Worm (Caenorhabditis elegans) whole organism, young adult: Measurements from ENCODE around the gene dao-6.
A peak's percentile ranks its signal among the peaks of the same experiment; 100 is the strongest.

Source experiments
- B0261.1 ChIP-seq: sonication (generic microtip); optimal IDR thresholded peaks from 2 replicates; lab custom pipeline; 2016; ENCODE audit warnings: mild to moderate bottlenecking, missing genetic modification characterization, moderate library complexity, missing compliant biosample characterization
- B0336.3 ChIP-seq: fragments of 200-800 bp; sonication (Bioruptor generic); IDR thresholded peaks from 2 replicates; pipeline ENCODE4 v1.3.6; 2022; ENCODE audit warnings: missing genetic modification characterization, missing compliant biosample characterization
- C06A6.2 ChIP-seq: fragments of 200-800 bp; sonication (Bioruptor generic); conservative IDR thresholded peaks from 2 replicates; pipeline ENCODE4 v1.3.6; 2022; ENCODE audit warnings: missing genetic modification characterization, missing compliant biosample characterization
- F33H1.4 ChIP-seq: fragments of 200-800 bp; sonication (Bioruptor generic); IDR thresholded peaks from 2 replicates; pipeline ENCODE4 v1.3.6; 2022; ENCODE audit warnings: missing genetic modification reagents, missing genetic modification characterization, missing compliant biosample characterization
- F37B4.10 ChIP-seq: fragments of 200-800 bp; sonication (Bioruptor generic); IDR thresholded peaks from 2 replicates; pipeline ENCODE4 v1.3.6; 2022; ENCODE audit warnings: missing genetic modification characterization, missing compliant biosample characterization
- F39B2.1 ChIP-seq: fragments of 200-800 bp; sonication (Bioruptor generic); IDR thresholded peaks from 2 replicates; pipeline ENCODE4 v1.3.6; 2022; ENCODE audit warnings: missing genetic modification reagents, missing genetic modification characterization, missing compliant biosample characterization
- F57A8.1 ChIP-seq: fragments of 200-800 bp; sonication (Bioruptor generic); optimal IDR thresholded peaks from 2 replicates; lab custom pipeline; 2018; ENCODE audit warnings: mild to moderate bottlenecking, missing genetic modification characterization, moderate library complexity, missing compliant biosample characterization
- F57C9.4 ChIP-seq: sonication (generic microtip); optimal IDR thresholded peaks from 2 replicates; lab custom pipeline; 2017; ENCODE audit warnings: mild to moderate bottlenecking, missing genetic modification characterization, missing compliant biosample characterization
- K12H6.12 ChIP-seq: fragments of 200-800 bp; sonication (Bioruptor generic); optimal IDR thresholded peaks from 2 replicates; lab custom pipeline; 2018; ENCODE audit warnings: mild to moderate bottlenecking, missing genetic modification characterization, missing compliant biosample characterization
- Y53F4B.3 ChIP-seq: fragments of 200-800 bp; sonication (Bioruptor generic); IDR thresholded peaks from 2 replicates; pipeline ENCODE4 v1.3.6; 2022; ENCODE audit warnings: missing genetic modification reagents, missing genetic modification characterization, missing compliant biosample characterization
- Y79H2A.3 ChIP-seq: fragments of 200-800 bp; sonication (Bioruptor generic); conservative IDR thresholded peaks from 2 replicates; pipeline ENCODE4 v1.3.6; 2022; ENCODE audit warnings: missing genetic modification reagents, missing genetic modification characterization, missing compliant biosample characterization
- ama-1 ChIP-seq, 3 experiments: fragments of 150-350 bp in 1 of 3; sonication (generic microtip) in 2 of 3; optimal IDR thresholded peaks; 2 replicates each; lab custom pipeline; 2014 to 2018; ENCODE audit warnings: missing biosample characterization in 2 of 3, missing genetic modification characterization in 2 of 3, missing genetic modification reagents in 2 of 3
- aptf-2 ChIP-seq: fragments of 200-800 bp; sonication (Bioruptor generic); conservative IDR thresholded peaks from 2 replicates; pipeline ENCODE4 v1.3.6; 2022; ENCODE audit warnings: missing genetic modification reagents, missing genetic modification characterization, missing compliant biosample characterization
- atf-7 ChIP-seq: sonication (generic microtip); optimal IDR thresholded peaks from 2 replicates; lab custom pipeline; 2017; ENCODE audit warnings: mild to moderate bottlenecking, missing genetic modification characterization, missing compliant biosample characterization
- athp-1 ChIP-seq: sonication (generic microtip); optimal IDR thresholded peaks from 2 replicates; lab custom pipeline; 2017; ENCODE audit warnings: mild to moderate bottlenecking, missing genetic modification characterization, missing compliant biosample characterization
- attf-3 ChIP-seq: fragments of 200-800 bp; sonication (Bioruptor generic); conservative IDR thresholded peaks from 2 replicates; pipeline ENCODE4 v1.3.6; 2022; ENCODE audit warnings: missing genetic modification reagents, missing genetic modification characterization, missing compliant biosample characterization
- attf-5 ChIP-seq: fragments of 200-800 bp; sonication (Bioruptor generic); optimal IDR thresholded peaks from 2 replicates; lab custom pipeline; 2018; ENCODE audit warnings: mild to moderate bottlenecking, missing genetic modification characterization, missing compliant biosample characterization
- bed-2 ChIP-seq: fragments of 200-800 bp; sonication (Bioruptor generic); IDR thresholded peaks from 2 replicates; pipeline ENCODE4 v1.3.6; 2022; ENCODE audit warnings: missing genetic modification reagents, missing genetic modification characterization, missing compliant biosample characterization
- cebp-1 ChIP-seq, 2 experiments: fragments of 200-800 bp in 1 of 2; sonication (Bioruptor generic) in 1 of 2; sonication (generic microtip) in 1 of 2; IDR thresholded peaks in 1 of 2; optimal IDR thresholded peaks in 1 of 2; 2 replicates each; pipeline versions ENCODE4 v1.3.6 to Lab custom; 2017 to 2022; ENCODE audit warnings: missing compliant biosample characterization in 2 of 2, missing genetic modification characterization in 2 of 2, mild to moderate bottlenecking in 1 of 2, missing genetic modification reagents in 1 of 2, moderate library complexity in 1 of 2
- ceh-100 ChIP-seq: fragments of 200-800 bp; sonication (Bioruptor generic); IDR thresholded peaks from 2 replicates; pipeline ENCODE4 v1.3.6; 2022; ENCODE audit warnings: missing genetic modification reagents, missing genetic modification characterization, missing compliant biosample characterization
- ceh-27 ChIP-seq: fragments of 200-800 bp; sonication (Bioruptor generic); optimal IDR thresholded peaks from 2 replicates; lab custom pipeline; 2018; ENCODE audit warnings: mild to moderate bottlenecking, missing genetic modification characterization, moderate library complexity, missing compliant biosample characterization
- ceh-79 ChIP-seq: sonication (generic microtip); optimal IDR thresholded peaks from 2 replicates; lab custom pipeline; 2017; ENCODE audit warnings: mild to moderate bottlenecking, missing genetic modification characterization, missing compliant biosample characterization
- egl-18 ChIP-seq: fragments of 200-800 bp; sonication (Bioruptor generic); IDR thresholded peaks from 2 replicates; pipeline ENCODE4 v1.3.6; 2022; ENCODE audit warnings: missing genetic modification reagents, missing genetic modification characterization, missing compliant biosample characterization
- egl-44 ChIP-seq: fragments of 200-800 bp; sonication (Bioruptor generic); IDR thresholded peaks from 2 replicates; pipeline ENCODE4 v1.3.6; 2022; ENCODE audit warnings: missing genetic modification reagents, missing genetic modification characterization, missing compliant biosample characterization
- ekl-4 ChIP-seq: fragments of 200-800 bp; sonication (Bioruptor generic); IDR thresholded peaks from 2 replicates; pipeline ENCODE4 v1.3.6; 2022; ENCODE audit warnings: missing genetic modification reagents, missing genetic modification characterization, missing compliant biosample characterization
- fkh-3 ChIP-seq: sonication (generic microtip); optimal IDR thresholded peaks from 2 replicates; lab custom pipeline; 2016; ENCODE audit warnings: mild to moderate bottlenecking, missing genetic modification characterization, missing compliant biosample characterization
- hsf-1 ChIP-seq: fragments of 200-800 bp; sonication (Bioruptor generic); IDR thresholded peaks from 2 replicates; pipeline ENCODE4 v1.3.6; 2022; ENCODE audit warnings: missing genetic modification reagents, missing genetic modification characterization, missing compliant biosample characterization
- lin-26 ChIP-seq: fragments of 200-800 bp; sonication (Bioruptor generic); IDR thresholded peaks from 2 replicates; pipeline ENCODE4 v1.3.6; 2022; ENCODE audit warnings: missing genetic modification reagents, missing genetic modification characterization, missing compliant biosample characterization
- lin-35 ChIP-seq, 3 experiments: fragments of 150-350 bp in 2 of 3; sonication (generic microtip) in 1 of 3; optimal IDR thresholded peaks; 2 replicates each; lab custom pipeline; 2014 to 2018; ENCODE audit warnings: missing biosample characterization in 3 of 3, missing genetic modification characterization in 3 of 3, missing genetic modification reagents in 3 of 3
- lir-1 ChIP-seq: fragments of 200-800 bp; sonication (Bioruptor generic); conservative IDR thresholded peaks from 2 replicates; pipeline ENCODE4 v1.3.6; 2022; ENCODE audit warnings: missing genetic modification reagents, missing genetic modification characterization, missing compliant biosample characterization
- lsl-1 ChIP-seq: fragments of 200-800 bp; sonication (Bioruptor generic); optimal IDR thresholded peaks from 2 replicates; lab custom pipeline; 2018; ENCODE audit warnings: mild to moderate bottlenecking, missing genetic modification characterization, moderate library complexity, missing compliant biosample characterization
- lsy-27 ChIP-seq: sonication (generic microtip); optimal IDR thresholded peaks from 2 replicates; lab custom pipeline; 2017; ENCODE audit warnings: missing genetic modification characterization, mild to moderate bottlenecking, missing compliant biosample characterization, antibody characterized with exemption, missing genotype, borderline replicate concordance; ENCODE audit not compliant: insufficient read depth
- madf-10 ChIP-seq: sonication (generic microtip); optimal IDR thresholded peaks from 2 replicates; lab custom pipeline; 2016; ENCODE audit warnings: mild to moderate bottlenecking, missing genetic modification characterization, missing compliant biosample characterization
- mes-4 ChIP-seq: sonication (generic microtip); optimal IDR thresholded peaks from 2 replicates; lab custom pipeline; 2016; ENCODE audit warnings: missing genotype, missing genetic modification characterization, missing compliant biosample characterization
- nfya-1 ChIP-seq: sonication (generic microtip); optimal IDR thresholded peaks from 2 replicates; lab custom pipeline; 2017; ENCODE audit warnings: antibody characterized with exemption, missing compliant biosample characterization, missing genetic modification characterization, borderline replicate concordance; ENCODE audit not compliant: insufficient read depth
- nfya-2 ChIP-seq: fragments of 200-800 bp; sonication (Bioruptor generic); IDR thresholded peaks from 2 replicates; pipeline ENCODE4 v1.3.6; 2022; ENCODE audit warnings: missing genetic modification reagents, missing genetic modification characterization, missing compliant biosample characterization
- nfyb-1 ChIP-seq: fragments of 200-800 bp; sonication (Bioruptor generic); IDR thresholded peaks from 2 replicates; pipeline ENCODE4 v1.3.6; 2022; ENCODE audit warnings: missing genetic modification reagents, missing genetic modification characterization, missing compliant biosample characterization
- nhr-80 ChIP-seq: sonication (generic microtip); optimal IDR thresholded peaks from 2 replicates; lab custom pipeline; 2016; ENCODE audit warnings: missing genetic modification characterization, missing compliant biosample characterization
- rcor-1 ChIP-seq: fragments of 200-800 bp; sonication (Bioruptor generic); IDR thresholded peaks from 2 replicates; pipeline ENCODE4 v1.3.6; 2022; ENCODE audit warnings: missing genetic modification reagents, missing genetic modification characterization, missing compliant biosample characterization
- rpc-1 ChIP-seq, 2 experiments: fragments of 150-350 bp in 1 of 2; sonication (generic microtip) in 1 of 2; optimal IDR thresholded peaks; 2 replicates each; lab custom pipeline; 2014 to 2018; ENCODE audit warnings: missing biosample characterization in 1 of 2, missing genetic modification characterization in 1 of 2, missing genetic modification reagents in 1 of 2, missing genotype in 1 of 2
- sea-2 ChIP-seq: fragments of 200-800 bp; sonication (Bioruptor generic); IDR thresholded peaks from 2 replicates; pipeline ENCODE4 v1.3.6; 2022; ENCODE audit warnings: missing genetic modification characterization, missing compliant biosample characterization
- snpc-1.1 ChIP-seq: sonication (generic microtip); optimal IDR thresholded peaks from 2 replicates; lab custom pipeline; 2017; ENCODE audit warnings: missing genetic modification characterization, mild to moderate bottlenecking, missing compliant biosample characterization, antibody characterized with exemption, moderate library complexity, missing genotype, missing genetic modification reagents; ENCODE audit not compliant: insufficient read depth
- sptf-2 ChIP-seq: fragments of 200-800 bp; sonication (Bioruptor generic); optimal IDR thresholded peaks from 2 replicates; lab custom pipeline; 2018; ENCODE audit warnings: mild to moderate bottlenecking, missing genetic modification characterization, missing compliant biosample characterization
- xnd-1 ChIP-seq: sonication (generic microtip); optimal IDR thresholded peaks from 2 replicates; lab custom pipeline; 2016; ENCODE audit warnings: missing genotype, missing genetic modification reagents, missing genetic modification characterization, missing compliant biosample characterization
- zim-3 ChIP-seq: sonication (generic microtip); optimal IDR thresholded peaks from 2 replicates; lab custom pipeline; 2017; ENCODE audit warnings: mild to moderate bottlenecking, missing genetic modification characterization, moderate library complexity, missing compliant biosample characterization
- ztf-26 ChIP-seq: sonication (generic microtip); optimal IDR thresholded peaks from 2 replicates; lab custom pipeline; 2017; ENCODE audit warnings: missing genetic modification characterization, missing compliant biosample characterization
- ztf-28 ChIP-seq: fragments of 200-800 bp; sonication (Bioruptor generic); IDR thresholded peaks from 2 replicates; pipeline ENCODE4 v1.3.6; 2022; ENCODE audit warnings: missing genetic modification reagents, missing genetic modification characterization, missing compliant biosample characterization
- ztf-3 ChIP-seq: fragments of 200-800 bp; sonication (Bioruptor generic); optimal IDR thresholded peaks from 2 replicates; lab custom pipeline; 2018; ENCODE audit warnings: mild to moderate bottlenecking, missing genetic modification characterization, missing compliant biosample characterization

dao-6 gene

ce11 chrIII:9746665-9747064 is 10.7 kb upstream of the dao-6 start (continued):
- TF ChIP-seq lin-35 (GFP tag; optimal IDR thresholded peaks at IDR 0.05; lab: Kevin White, UChicago) (no peak), nfya-2 (GFP tag; lab: Robert Waterston, UW) (no peak), F37B4.10 (no peak), attf-5 (GFP tag; lab: Kevin White, UChicago) (no peak), ceh-27 (GFP tag; lab: Kevin White, UChicago) (no peak), nhr-80 (tag; lab: Kevin White, UChicago) (no peak), F33H1.4 (peak; percentile 72), nfya-1 (no peak), B0261.1 (tag; lab: Kevin White, UChicago) (no peak), lir-1 (no peak), bed-2 (GFP tag; lab: Robert Waterston, UW) (no peak), ceh-79 (tag; lab: Kevin White, UChicago) (no peak), nfyb-1 (no peak), zim-3 (tag; lab: Kevin White, UChicago) (no peak), egl-18 (GFP tag; lab: Robert Waterston, UW) (no peak), F39B2.1 (GFP tag; lab: Robert Waterston, UW) (no peak), ztf-3 (GFP tag; lab: Kevin White, UChicago) (no peak), C06A6.2 (GFP tag; lab: Robert Waterston, UW) (no peak), sea-2 (GFP tag; lab: Robert Waterston, UW) (no peak), ztf-26 (tag; lab: Kevin White, UChicago) (no peak), lsy-27 (no peak), rpc-1 (optimal IDR thresholded peaks at IDR 0.05; lab: Kevin White, UChicago) (no peak), rpc-1 (tag; optimal IDR thresholded peaks at IDR 0.05; lab: Kevin White, UChicago) (no peak), egl-44 (no peak), madf-10 (no peak), ama-1 (optimal IDR thresholded peaks at IDR 0.05; lab: Kevin White, UChicago) (no peak), ama-1 (GFP tag; optimal IDR thresholded peaks at IDR 0.05; lab: Kevin White, UChicago) (no peak), lin-26 (GFP tag; lab: Robert Waterston, UW) (no peak), xnd-1 (tag; lab: Kevin White, UChicago) (peak; percentile 71), atf-7 (tag; lab: Kevin White, UChicago) (no peak), F57A8.1 (GFP tag; lab: Kevin White, UChicago) (no peak), cebp-1 (GFP tag; IDR thresholded peaks at IDR 0.05; lab: Robert Waterston, UW) (no peak), cebp-1 (tag; optimal IDR thresholded peaks at IDR 0.05; lab: Kevin White, UChicago) (no peak), sptf-2 (GFP tag; lab: Kevin White, UChicago) (no peak), ceh-100 (GFP tag; lab: Robert Waterston, UW) (no peak), hsf-1 (GFP tag; lab: Robert Waterston, UW) (0 out of 2 replicates have a peak, but pooled peaks have one; percentile 24), B0336.3 (GFP tag; lab: Robert Waterston, UW) (no peak), rcor-1 (GFP tag; lab: Robert Waterston, UW) (no peak), snpc-1.1 (tag; lab: Kevin White, UChicago) (no peak), fkh-3 (tag; lab: Kevin White, UChicago) (no peak), aptf-2 (no peak), F57C9.4 (tag; lab: Kevin White, UChicago) (no peak), athp-1 (no peak), K12H6.12 (tag; lab: Kevin White, UChicago) (no peak), Y53F4B.3 (no peak), Y79H2A.3 (no peak), ztf-28 (GFP tag; lab: Robert Waterston, UW) (no peak), mes-4 (tag; lab: Kevin White, UChicago) (no peak), ekl-4 (GFP tag; lab: Robert Waterston, UW) (no peak), lsl-1 (peak; percentile 65), attf-3 (GFP tag; lab: Robert Waterston, UW) (no peak)
